Fruit fly (Drosophila melanogaster): ENCODE results near the gene Sf3a1.

Sf3a1 gene

DNA sequence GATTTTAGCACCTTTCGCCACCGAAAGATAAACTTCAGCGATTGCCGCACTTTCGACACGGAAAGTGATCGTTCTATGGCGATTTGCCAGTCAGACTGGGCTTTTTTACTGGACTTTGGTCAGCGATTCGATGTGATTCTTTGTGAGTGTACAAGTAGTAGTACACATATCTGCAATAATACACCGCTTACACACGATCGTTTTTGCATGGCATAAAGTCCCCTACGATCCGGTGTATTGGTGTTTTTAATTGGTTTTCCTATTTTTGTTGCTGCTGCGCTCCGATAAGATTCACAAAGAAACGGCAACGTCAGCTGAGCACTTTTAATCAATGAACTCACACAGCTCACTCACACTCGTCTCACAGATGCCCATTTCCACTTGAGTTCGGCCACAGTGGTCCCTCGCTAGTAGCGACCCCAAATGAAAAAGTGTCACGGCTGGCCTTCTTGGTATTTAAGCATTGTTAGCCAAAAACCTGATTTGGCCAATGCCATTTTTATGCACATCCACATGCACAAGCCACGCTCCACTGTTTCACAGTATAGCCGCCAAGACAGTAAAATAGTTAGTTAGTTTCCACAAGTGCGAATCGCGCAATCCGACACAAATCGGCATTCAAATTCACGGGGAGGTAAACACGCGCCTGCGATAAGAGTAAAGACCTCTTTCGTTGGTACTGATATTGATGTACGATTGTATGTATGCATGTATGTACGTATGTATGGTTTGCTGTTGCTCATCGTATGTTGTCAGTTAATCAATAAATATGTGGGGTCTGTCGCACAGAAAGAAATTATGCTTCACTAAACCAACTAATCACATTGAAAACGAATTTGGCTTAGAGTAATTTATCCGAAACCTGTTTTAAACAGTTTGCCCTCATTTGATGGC, 15.7 kb downstream of the Sf3a1 start (continued):
- TF ChIP-seq HLH54F (GFP tag; optimal IDR thresholded peaks at IDR 0.05) = peak; percentile 97
- TF ChIP-seq ash1 (GFP tag; optimal IDR thresholded peaks at IDR 0.05) = peak; percentile 92
- TF ChIP-seq HHEX (GFP tag; optimal IDR thresholded peaks at IDR 0.05) = peak; percentile 92
- peak; percentile 93 for TF ChIP-seq sens (GFP tag)
- peak; percentile 94 for TF ChIP-seq toy (GFP tag; IDR thresholded peaks at IDR 0.05)
- peak; percentile 43 for TF ChIP-seq CG10267 (tag; optimal IDR thresholded peaks at IDR 0.05)
- TF ChIP-seq Oli (tag; optimal IDR thresholded peaks at IDR 0.05) = peak; percentile 91
- TF ChIP-seq dmrt11E (tag; optimal IDR thresholded peaks at IDR 0.05) = peak; percentile 35
- TF ChIP-seq D19A (tag; optimal IDR thresholded peaks at IDR 0.05) = peak; percentile 60
- TF ChIP-seq CG12769 (tag; optimal IDR thresholded peaks at IDR 0.05) = peak; percentile 99
- peak; percentile 48 for TF ChIP-seq Neu2 (GFP tag; optimal IDR thresholded peaks at IDR 0.05; ENCODE audit: borderline replicate concordance)
- TF ChIP-seq luna (GFP tag; optimal IDR thresholded peaks at IDR 0.05) = peak; percentile 85
- TF ChIP-seq eve (GFP tag; optimal IDR thresholded peaks at IDR 0.05) = peak in 1 of 2 experiments; percentile 83
- peak; percentile 89 for TF ChIP-seq CG7357 (GFP tag; IDR thresholded peaks at IDR 0.05)
- TF ChIP-seq CG2116 (GFP tag; optimal IDR thresholded peaks at IDR 0.05) = peak; percentile 36
- peak; percentile 68 for TF ChIP-seq nerfin-1 (tag; optimal IDR thresholded peaks at IDR 0.05)
- peak; percentile 92 for TF ChIP-seq CG5953 (GFP tag; IDR thresholded peaks at IDR 0.05)
- TF ChIP-seq her (GFP tag; optimal IDR thresholded peaks at IDR 0.05) = peak; percentile 96
- TF ChIP-seq hkb (optimal IDR thresholded peaks at IDR 0.05) = no peak
- TF ChIP-seq hkb (GFP tag; IDR thresholded peaks at IDR 0.05) = peak; percentile 94
- TF ChIP-seq D19B (GFP tag; optimal IDR thresholded peaks at IDR 0.05) = peak; percentile 85
- TF ChIP-seq slbo (GFP tag; IDR thresholded peaks at IDR 0.05) = peak; percentile 99
- peak; percentile 96 for TF ChIP-seq ci (GFP tag; IDR thresholded peaks at IDR 0.05)
- peak; percentile 84 for TF ChIP-seq CG6854 (GFP tag; optimal IDR thresholded peaks at IDR 0.05)
- TF ChIP-seq Mad (GFP tag; optimal IDR thresholded peaks at IDR 0.05) = peak; percentile 91
- TF ChIP-seq CG10959 (GFP tag; IDR thresholded peaks at IDR 0.05) = peak; percentile 80
- peak; percentile 80 for TF ChIP-seq E2f2 (GFP tag; IDR thresholded peaks at IDR 0.05)
- no peak for TF ChIP-seq Spps (tag; optimal IDR thresholded peaks at IDR 0.05)
- TF ChIP-seq Stat92E (GFP tag; optimal IDR thresholded peaks at IDR 0.05) = no peak
- TF ChIP-seq jing (GFP tag; optimal IDR thresholded peaks at IDR 0.05) = peak; percentile 82
- TF ChIP-seq onecut (GFP tag; IDR thresholded peaks at IDR 0.05) = peak; percentile 76
- TF ChIP-seq CG34224 (GFP tag; IDR thresholded peaks at IDR 0.05; ENCODE audit: partially characterized antibody) = no peak
- TF ChIP-seq bowl (GFP tag; IDR thresholded peaks at IDR 0.05) = peak; percentile 93
- peak; percentile 81 for TF ChIP-seq CG12391 (tag; optimal IDR thresholded peaks at IDR 0.05)
- peak; percentile 99 for TF ChIP-seq sug (tag; optimal IDR thresholded peaks at IDR 0.05)
- TF ChIP-seq sr (GFP tag; IDR thresholded peaks at IDR 0.05) = peak; percentile 91; the same call in 2 of the 3 replicates
- TF ChIP-seq lola (GFP tag; optimal IDR thresholded peaks at IDR 0.05) = peak in 1 of 3 experiments; percentile 35
- peak; percentile 96 for TF ChIP-seq Taf1 (GFP tag; IDR thresholded peaks at IDR 0.05)
- peak; percentile 37 for TF ChIP-seq pfk (GFP tag; optimal IDR thresholded peaks at IDR 0.05)
- TF ChIP-seq disco-r (GFP tag; optimal IDR thresholded peaks at IDR 0.05) = peak; percentile 87
- no peak for TF ChIP-seq bbx (GFP tag; IDR thresholded peaks at IDR 0.05; ENCODE audit: partially characterized antibody)
- TF ChIP-seq Xbp1 (GFP tag; optimal IDR thresholded peaks at IDR 0.05) = peak; percentile 93
- TF ChIP-seq Kr (GFP tag; optimal IDR thresholded peaks at IDR 0.05) = no peak
- peak; percentile 30 for TF ChIP-seq fd64A (GFP tag; optimal IDR thresholded peaks at IDR 0.05)
- peak; percentile 88 for TF ChIP-seq HLH3B (GFP tag; IDR thresholded peaks at IDR 0.05)
- TF ChIP-seq grau (tag; optimal IDR thresholded peaks at IDR 0.05) = peak; percentile 99
- peak; percentile 98 for TF ChIP-seq CG10543 (GFP tag; optimal IDR thresholded peaks at IDR 0.05)
- TF ChIP-seq CG31388 (GFP tag; optimal IDR thresholded peaks at IDR 0.05) = peak; percentile 30
